Fruit fly (Drosophila melanogaster) whole organism, pupa: ENCODE results near the gene scyl.

Experiments
- CG10348 ChIP-seq: fragments of 200-800 bp; sonication (Bioruptor generic); IDR thresholded peaks from 2 replicates; pipeline ENCODE4 v1.3.6; 2022; ENCODE audit warnings: missing biosample characterization, missing genetic modification characterization
- CG12605 ChIP-seq: fragments of 200-800 bp; sonication (Bioruptor generic); IDR thresholded peaks from 2 replicates; pipeline ENCODE4 v1.3.6; 2022; ENCODE audit warnings: missing biosample characterization, missing genetic modification characterization
- CG13204 ChIP-seq: fragments of 200-800 bp; sonication (Bioruptor generic); optimal IDR thresholded peaks from 2 replicates; lab custom pipeline; 2018; ENCODE audit warnings: missing biosample characterization, mild to moderate bottlenecking, missing genetic modification characterization, moderate library complexity
- CG14655 ChIP-seq: fragments of 200-800 bp; sonication (Bioruptor generic); optimal IDR thresholded peaks from 3 replicates; lab custom pipeline; 2017; ENCODE audit warnings: mild to moderate bottlenecking, missing biosample characterization, missing genetic modification reagents, missing genetic modification characterization
- CG15710 ChIP-seq: fragments of 200-800 bp; sonication (Bioruptor generic); optimal IDR thresholded peaks from 2 replicates; lab custom pipeline; 2018; ENCODE audit warnings: missing biosample characterization, mild to moderate bottlenecking, missing genetic modification characterization, moderate library complexity
- CG17806 ChIP-seq: fragments of 200-800 bp; sonication (Bioruptor generic); optimal IDR thresholded peaks from 2 replicates; lab custom pipeline; 2018; ENCODE audit warnings: missing biosample characterization, mild to moderate bottlenecking, missing genetic modification characterization, moderate library complexity
- CG32121 ChIP-seq: fragments of 200-800 bp; sonication (Bioruptor generic); IDR thresholded peaks from 2 replicates; pipeline ENCODE4 v1.3.6; 2022; ENCODE audit warnings: missing biosample characterization, missing genetic modification characterization
- CG34367 ChIP-seq: fragments of 200-800 bp; sonication (Bioruptor generic); optimal IDR thresholded peaks from 2 replicates; lab custom pipeline; 2018; ENCODE audit warnings: missing biosample characterization, mild to moderate bottlenecking, missing genetic modification characterization
- CG4496 ChIP-seq: fragments of 200-800 bp; sonication (Bioruptor generic); IDR thresholded peaks from 3 replicates; pipeline ENCODE4 v1.3.6; 2022; ENCODE audit warnings: missing biosample characterization, missing genetic modification characterization
- CG8159 ChIP-seq: fragments of 200-800 bp; sonication (Bioruptor generic); optimal IDR thresholded peaks from 3 replicates; lab custom pipeline; 2018; ENCODE audit warnings: missing biosample characterization, mild to moderate bottlenecking, missing genetic modification characterization, moderate library complexity
- CG8301 ChIP-seq: fragments of 200-800 bp; sonication (Bioruptor generic); optimal IDR thresholded peaks from 2 replicates; lab custom pipeline; 2018; ENCODE audit warnings: missing biosample characterization, mild to moderate bottlenecking, missing genetic modification characterization
- CG9948 ChIP-seq: fragments of 200-800 bp; sonication (Bioruptor generic); optimal IDR thresholded peaks from 2 replicates; lab custom pipeline; 2018; ENCODE audit warnings: missing biosample characterization, mild to moderate bottlenecking, missing genetic modification characterization, moderate library complexity
- D1 ChIP-seq: fragments of 200-800 bp; sonication (Bioruptor generic); optimal IDR thresholded peaks from 2 replicates; lab custom pipeline; 2018; ENCODE audit warnings: missing biosample characterization, mild to moderate bottlenecking, missing genetic modification characterization, moderate library complexity
- EcR ChIP-seq: fragments of 200-800 bp; sonication (Bioruptor generic); optimal IDR thresholded peaks from 3 replicates; lab custom pipeline; 2019; ENCODE audit warnings: missing biosample characterization, missing genetic modification characterization, mild to moderate bottlenecking, moderate library complexity, missing genetic modification reagents
- Ets98B ChIP-seq: fragments of 200-800 bp; sonication (Bioruptor generic); IDR thresholded peaks from 2 replicates; pipeline ENCODE4 v1.3.6; 2022; ENCODE audit warnings: missing biosample characterization, missing genetic modification characterization
- Pif1A ChIP-seq: fragments of 200-800 bp; sonication (Bioruptor generic); optimal IDR thresholded peaks from 3 replicates; lab custom pipeline; 2016; ENCODE audit warnings: missing biosample characterization, missing genetic modification characterization
- Pif1B ChIP-seq: fragments of 200-800 bp; sonication (Bioruptor generic); optimal IDR thresholded peaks from 3 replicates; lab custom pipeline; 2016; ENCODE audit warnings: missing biosample characterization, missing genetic modification characterization
- Snoo ChIP-seq: fragments of 200-800 bp; sonication (Bioruptor generic); optimal IDR thresholded peaks from 3 replicates; lab custom pipeline; 2017; ENCODE audit warnings: missing biosample characterization, mild to moderate bottlenecking, missing genetic modification characterization, inconsistent platforms
- fd96Ca ChIP-seq: fragments of 200-800 bp; sonication (Bioruptor generic); IDR thresholded peaks from 3 replicates; pipeline ENCODE4 v1.3.6; 2022; ENCODE audit warnings: missing biosample characterization, missing genetic modification characterization
- gl ChIP-seq: fragments of 200-800 bp; sonication (Bioruptor generic); optimal IDR thresholded peaks from 2 replicates; lab custom pipeline; 2018; ENCODE audit warnings: missing biosample characterization, mild to moderate bottlenecking, missing genetic modification characterization
- rn ChIP-seq: fragments of 200-800 bp; sonication (Bioruptor generic); IDR thresholded peaks from 2 replicates; pipeline ENCODE4 v1.3.6; 2022; ENCODE audit warnings: missing biosample characterization, missing genetic modification characterization

The scyl gene

DNA sequence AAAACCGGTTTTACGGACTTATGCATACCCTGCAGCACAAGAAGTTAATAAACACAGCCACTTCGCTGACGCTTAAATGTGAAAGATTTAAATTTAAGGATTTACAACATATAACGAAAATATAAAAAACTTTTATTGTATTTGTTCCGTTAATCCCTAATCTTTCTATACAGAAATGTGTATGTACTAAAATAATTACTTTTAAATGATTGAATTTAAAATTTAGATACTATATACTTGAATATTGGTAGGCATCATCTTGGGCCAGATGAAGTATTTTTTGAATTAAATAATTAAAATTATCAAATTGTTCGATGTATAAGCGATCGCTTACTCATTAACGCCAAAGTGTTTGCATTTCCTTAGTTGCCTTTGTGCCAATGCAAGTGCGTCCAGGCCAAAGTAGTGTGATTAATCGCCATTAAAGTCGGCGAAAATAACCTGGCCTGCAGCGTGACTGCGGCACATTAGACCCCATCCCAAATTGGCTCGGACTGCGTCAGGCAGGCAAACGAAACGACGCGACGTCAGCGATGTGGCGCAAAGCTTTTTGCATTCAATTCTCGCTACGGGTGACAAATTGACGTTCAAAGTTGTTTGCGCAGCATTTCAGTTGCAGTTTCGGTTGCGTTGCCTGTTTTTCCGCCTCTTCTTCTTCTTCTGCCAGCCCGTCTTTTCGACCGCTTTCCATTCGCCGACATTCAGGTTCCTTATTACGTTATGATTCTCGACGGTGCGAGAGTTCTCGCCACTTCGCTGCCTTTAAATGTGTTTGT, 45.7 kb downstream of the scyl start:
- TF ChIP-seq gl (tag; lab: Kevin White, UChicago): no peak
- TF ChIP-seq CG12605 (GFP tag; lab: Robert Waterston, UW): no peak
- peak; percentile 4 for TF ChIP-seq CG34367 (tag; lab: Kevin White, UChicago)
- no peak for TF ChIP-seq Ets98B (GFP tag; lab: Robert Waterston, UW)
- no peak for TF ChIP-seq Pif1B (GFP tag; lab: Kevin White, UChicago)
- peak; percentile 73 for TF ChIP-seq CG8301 (tag; lab: Kevin White, UChicago)
- no peak for TF ChIP-seq CG4496 (GFP tag; lab: Robert Waterston, UW)
- TF ChIP-seq CG13204: no peak
- TF ChIP-seq fd96Ca (GFP tag; lab: Robert Waterston, UW): peak; percentile 47; the same call in 1 of the 3 replicates
- TF ChIP-seq D1 (tag; lab: Kevin White, UChicago): no peak
- peak; percentile 65 for TF ChIP-seq CG8159
- TF ChIP-seq rn (GFP tag; lab: Robert Waterston, UW): no peak
- TF ChIP-seq CG9948 (tag; lab: Kevin White, UChicago): peak; percentile 37
- TF ChIP-seq CG14655: peak; percentile 82
- TF ChIP-seq EcR (GFP tag; lab: Kevin White, UChicago): no peak
- TF ChIP-seq CG17806 (tag; lab: Kevin White, UChicago): peak; percentile 24
- peak; percentile 31 for TF ChIP-seq CG15710 (tag; lab: Kevin White, UChicago)
- TF ChIP-seq Snoo (tag; lab: Kevin White, UChicago): peak; percentile 70
- TF ChIP-seq CG32121 (GFP tag; lab: Robert Waterston, UW): no peak; the same call in 1 of the 2 replicates
- peak; percentile 48 for TF ChIP-seq Pif1A (GFP tag; lab: Kevin White, UChicago)
- no peak for TF ChIP-seq CG10348 (GFP tag; lab: Robert Waterston, UW)

DNA sequence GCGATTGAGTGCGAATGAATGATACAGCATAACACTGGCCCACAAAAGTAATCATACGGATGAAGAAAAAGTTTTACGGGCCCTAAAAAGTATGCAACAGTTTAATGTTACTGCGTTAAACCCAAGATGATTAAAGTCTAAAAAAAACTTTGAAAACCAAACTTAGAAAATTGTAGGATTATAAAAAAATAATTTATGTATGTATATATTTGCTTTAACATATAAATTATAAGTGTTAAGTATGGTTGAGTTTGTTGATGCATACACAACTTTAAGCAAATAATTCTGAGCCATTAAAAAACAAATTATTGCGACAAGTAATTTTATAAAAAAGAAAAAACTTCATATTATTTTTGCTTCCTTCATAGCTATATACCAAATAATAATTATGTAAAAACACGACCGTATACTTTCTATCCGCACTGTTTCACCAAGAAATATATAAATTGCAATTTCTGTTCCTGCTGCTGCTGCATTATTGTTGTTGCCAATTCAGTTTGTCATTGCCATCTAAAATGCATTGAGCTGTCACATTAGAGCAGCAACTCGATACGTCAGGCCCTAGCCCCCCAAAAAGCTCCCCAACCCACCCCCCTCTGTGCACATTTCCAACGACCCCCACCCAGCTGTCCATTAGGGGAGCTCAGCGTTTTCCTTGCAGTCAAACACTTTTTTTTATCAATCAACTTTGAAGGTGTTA, 46.4 kb downstream of the scyl start:
- TF ChIP-seq CG14655 (peak; percentile 93), CG32121 (GFP tag; lab: Robert Waterston, UW) (no peak), CG9948 (tag; lab: Kevin White, UChicago) (peak; percentile 82), CG4496 (GFP tag; lab: Robert Waterston, UW) (peak; percentile 50; the same call in 1 of the 3 replicates), CG8159 (peak; percentile 91), CG13204 (no peak), CG8301 (tag; lab: Kevin White, UChicago) (peak; percentile 70), CG15710 (tag; lab: Kevin White, UChicago) (peak; percentile 71), Pif1A (GFP tag; lab: Kevin White, UChicago) (peak; percentile 32), fd96Ca (GFP tag; lab: Robert Waterston, UW) (no peak), gl (tag; lab: Kevin White, UChicago) (peak; percentile 16), rn (GFP tag; lab: Robert Waterston, UW) (no peak), EcR (GFP tag; lab: Kevin White, UChicago) (no peak), CG10348 (GFP tag; lab: Robert Waterston, UW) (no peak), D1 (tag; lab: Kevin White, UChicago) (peak; percentile 79), CG17806 (tag; lab: Kevin White, UChicago) (peak; percentile 73), Pif1B (GFP tag; lab: Kevin White, UChicago) (peak; percentile 43), CG12605 (GFP tag; lab: Robert Waterston, UW) (no peak; the same call in 1 of the 2 replicates), CG34367 (tag; lab: Kevin White, UChicago) (no peak), Ets98B (GFP tag; lab: Robert Waterston, UW) (no peak; the same call in 1 of the 2 replicates), Snoo (tag; lab: Kevin White, UChicago) (no peak)

- peak; percentile 18 for TF ChIP-seq Ets98B (GFP tag; lab: Robert Waterston, UW)
- TF ChIP-seq CG4496 (GFP tag; lab: Robert Waterston, UW): peak; percentile 59; the same call in 1 of the 3 replicates
- no peak for TF ChIP-seq CG13204
Observed at dm6 chr3L:11299216-11299615, 47.1 kb downstream of the scyl start.

dm6 chr3L:11302906-11303305, 50.8 kb downstream of the scyl start:
- TF ChIP-seq CG9948 (tag; lab: Kevin White, UChicago): no peak
- TF ChIP-seq CG8159: peak; percentile 7
- TF ChIP-seq CG4496 (GFP tag; lab: Robert Waterston, UW): no peak

DNA sequence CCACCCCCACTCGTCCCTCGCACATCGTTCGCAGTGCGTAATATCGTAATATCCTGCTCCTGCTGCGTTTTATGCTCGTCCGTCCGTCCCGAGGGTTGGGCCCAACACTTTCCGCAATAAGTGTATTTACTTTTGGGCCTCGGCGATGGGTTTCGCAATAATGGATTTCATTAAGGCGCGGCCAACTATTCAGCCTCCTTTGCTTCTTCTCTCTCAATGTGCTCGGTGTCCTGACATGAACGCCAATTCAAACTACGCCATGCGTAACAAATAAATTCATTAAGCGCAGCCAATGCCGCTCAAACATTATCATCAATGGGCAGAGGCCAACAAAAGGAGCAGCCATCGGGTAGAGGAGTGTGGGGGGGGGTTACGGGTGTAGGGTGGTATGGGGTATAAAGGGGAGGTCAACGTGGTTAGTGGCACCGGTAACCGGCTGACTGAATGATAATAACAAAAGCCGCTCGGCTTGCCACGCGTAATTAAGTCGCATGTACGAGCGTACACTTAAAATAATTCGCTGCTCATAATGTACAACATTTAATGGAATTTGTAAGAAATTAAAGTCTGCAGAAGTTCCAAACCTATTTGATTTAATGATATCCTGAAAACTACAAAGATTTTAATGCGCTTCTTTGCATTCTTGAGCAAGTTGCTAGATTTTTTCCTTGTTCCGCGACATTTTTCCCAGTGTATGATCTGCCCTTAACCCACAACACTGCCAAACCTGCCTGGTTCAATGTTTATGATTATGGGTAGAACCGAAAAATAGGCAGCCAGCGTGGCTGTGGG, 51.5 kb downstream of the scyl start:
- TF ChIP-seq EcR (GFP tag; lab: Kevin White, UChicago): no peak
- 0 out of 3 replicates have a peak, but pooled peaks have one; percentile 12 for TF ChIP-seq CG4496 (GFP tag; lab: Robert Waterston, UW)
- TF ChIP-seq CG14655: peak; percentile 20
- TF ChIP-seq CG8159: peak; percentile 50
